Fruit fly (Drosophila melanogaster) whole organism, embryonic: Measurements from ENCODE around the gene wwk.

Source experiments
- Ada2b ChIP-seq: fragments of 200-800 bp; sonication (Bioruptor generic); IDR thresholded peaks from 2 replicates; pipeline ENCODE4 v1.3.6; 2022; ENCODE audit warnings: missing biosample characterization, missing genetic modification characterization
- Atf-2 ChIP-seq: fragments of 200-800 bp; sonication (Bioruptor generic); optimal IDR thresholded peaks from 2 replicates; lab custom pipeline; 2016; ENCODE audit warnings: missing biosample characterization, missing genetic modification characterization
- Atf6 ChIP-seq: fragments of 200-800 bp; sonication (Bioruptor generic); IDR thresholded peaks from 2 replicates; pipeline ENCODE4 v1.3.6; 2022; ENCODE audit warnings: missing biosample characterization, missing genetic modification characterization
- Awh ChIP-seq: fragments of 200-800 bp; sonication (Bioruptor generic); IDR thresholded peaks from 2 replicates; pipeline ENCODE4, ENCODE4 v1.3.6; 2022; ENCODE audit warnings: missing biosample characterization, missing genetic modification characterization
- B-H2 ChIP-seq: fragments of 200-800 bp; sonication (Bioruptor generic); optimal IDR thresholded peaks from 2 replicates; lab custom pipeline; 2018; ENCODE audit warnings: missing biosample characterization, mild to moderate bottlenecking, missing genetic modification characterization
- CG10462 ChIP-seq: fragments of 200-800 bp; sonication (Bioruptor generic); optimal IDR thresholded peaks from 2 replicates; lab custom pipeline; 2016; ENCODE audit warnings: missing biosample characterization, missing genetic modification characterization
- CG10565 ChIP-seq: fragments of 200-800 bp; sonication (Bioruptor generic); optimal IDR thresholded peaks from 3 replicates; lab custom pipeline; 2016; ENCODE audit warnings: missing biosample characterization, mild to moderate bottlenecking, missing genetic modification characterization
- CG11247 ChIP-seq: fragments of 200-800 bp; sonication (Bioruptor generic); IDR thresholded peaks from 2 replicates; pipeline ENCODE4 v1.3.6; 2022; ENCODE audit warnings: missing biosample characterization, missing genetic modification characterization
- CG12391 ChIP-seq: fragments of 200-800 bp; sonication (Bioruptor generic); optimal IDR thresholded peaks from 3 replicates; lab custom pipeline; 2018; ENCODE audit warnings: missing biosample characterization, mild to moderate bottlenecking, missing genetic modification characterization, moderate library complexity
- CG15269 ChIP-seq: fragments of 200-800 bp; sonication (Bioruptor generic); optimal IDR thresholded peaks from 2 replicates; lab custom pipeline; 2018; ENCODE audit warnings: missing biosample characterization, mild to moderate bottlenecking, missing genetic modification characterization, moderate library complexity
- CG16863 ChIP-seq: fragments of 200-800 bp; sonication (Bioruptor generic); optimal IDR thresholded peaks from 3 replicates; lab custom pipeline; 2016; ENCODE audit warnings: missing biosample characterization, missing genetic modification characterization
- CG17361 ChIP-seq: fragments of 200-800 bp; sonication (Bioruptor generic); IDR thresholded peaks from 3 replicates; pipeline ENCODE4 v1.3.6; 2022; ENCODE audit warnings: missing biosample characterization, missing genetic modification characterization
- CG17612 ChIP-seq: fragments of 200-800 bp; sonication (Bioruptor generic); IDR thresholded peaks from 2 replicates; pipeline ENCODE4 v1.3.6; 2022; ENCODE audit warnings: missing biosample characterization, missing genetic modification characterization
- CG17829 ChIP-seq: fragments of 200-800 bp; optimal IDR thresholded peaks from 2 replicates; lab custom pipeline; 2019; ENCODE audit warnings: missing biosample characterization, mild to moderate bottlenecking, missing genetic modification characterization, moderate library complexity
- CG1792 ChIP-seq: fragments of 200-800 bp; sonication (Bioruptor generic); optimal IDR thresholded peaks from 2 replicates; lab custom pipeline; 2016; ENCODE audit warnings: missing biosample characterization, missing genetic modification characterization
- CG30403 ChIP-seq: fragments of 200-800 bp; sonication (Bioruptor generic); optimal IDR thresholded peaks from 3 replicates; lab custom pipeline; 2016; ENCODE audit warnings: missing biosample characterization, missing genetic modification characterization
- CG4328 ChIP-seq: fragments of 200-800 bp; sonication (Bioruptor generic); optimal IDR thresholded peaks from 3 replicates; lab custom pipeline; 2017; ENCODE audit warnings: missing biosample characterization, missing genetic modification reagents, missing genetic modification characterization
- CG4854 ChIP-seq: fragments of 200-800 bp; sonication (Bioruptor generic); optimal IDR thresholded peaks from 2 replicates; lab custom pipeline; 2016; ENCODE audit warnings: missing biosample characterization, missing genetic modification characterization, inconsistent platforms
- CG6689 ChIP-seq: fragments of 200-800 bp; sonication (Bioruptor generic); IDR thresholded peaks from 2 replicates; pipeline ENCODE4 v1.3.6; 2022; ENCODE audit warnings: missing biosample characterization, missing genetic modification characterization
- CG7357 ChIP-seq: fragments of 200-800 bp; sonication (Bioruptor generic); IDR thresholded peaks from 3 replicates; pipeline ENCODE4 v1.3.6; 2022; ENCODE audit warnings: missing biosample characterization, missing genetic modification characterization
- CG8281 ChIP-seq: fragments of 200-800 bp; sonication (Bioruptor generic); optimal IDR thresholded peaks from 2 replicates; lab custom pipeline; 2018; ENCODE audit warnings: missing biosample characterization, mild to moderate bottlenecking, missing genetic modification characterization, moderate library complexity
- CG9437 ChIP-seq: fragments of 200-800 bp; sonication (Bioruptor generic); optimal IDR thresholded peaks from 2 replicates; lab custom pipeline; 2018; ENCODE audit warnings: missing biosample characterization, mild to moderate bottlenecking, missing genetic modification characterization
- Elba2 ChIP-seq: fragments of 200-800 bp; sonication (Bioruptor generic); optimal IDR thresholded peaks from 3 replicates; lab custom pipeline; 2016; ENCODE audit warnings: missing biosample characterization, missing genetic modification characterization
- GATAe ChIP-seq: fragments of 200-800 bp; sonication (Bioruptor generic); conservative IDR thresholded peaks from 2 replicates; pipeline ENCODE4 v1.3.6; 2022; ENCODE audit warnings: missing biosample characterization, missing genetic modification characterization
- HmgD ChIP-seq: fragments of 200-800 bp; sonication (Bioruptor generic); optimal IDR thresholded peaks from 3 replicates; lab custom pipeline; 2016; ENCODE audit warnings: missing biosample characterization, missing genetic modification characterization
- HmgZ ChIP-seq: fragments of 200-800 bp; sonication (Bioruptor generic); optimal IDR thresholded peaks from 2 replicates; lab custom pipeline; 2018; ENCODE audit warnings: missing biosample characterization, mild to moderate bottlenecking, missing genetic modification characterization
- MBD-R2 ChIP-seq: fragments of 200-800 bp; sonication (Bioruptor generic); IDR thresholded peaks from 2 replicates; pipeline ENCODE4 v1.3.6; 2022; ENCODE audit warnings: missing biosample characterization, missing genetic modification characterization
- Mad ChIP-seq: fragments of 200-800 bp; sonication (Bioruptor generic); optimal IDR thresholded peaks from 2 replicates; lab custom pipeline; 2016; ENCODE audit warnings: missing biosample characterization, missing genetic modification characterization
- Sox100B ChIP-seq: fragments of 200-800 bp; sonication (Bioruptor generic); optimal IDR thresholded peaks from 3 replicates; lab custom pipeline; 2018; ENCODE audit warnings: missing biosample characterization, mild to moderate bottlenecking, missing genetic modification characterization
- ara ChIP-seq: fragments of 200-800 bp; sonication (Bioruptor generic); IDR thresholded peaks from 2 replicates; pipeline ENCODE4 v1.3.6; 2022; ENCODE audit warnings: missing biosample characterization, missing genetic modification characterization
- dan ChIP-seq: fragments of 200-800 bp; sonication (Bioruptor generic); IDR thresholded peaks from 2 replicates; pipeline ENCODE4 v1.3.6; 2022; ENCODE audit warnings: missing biosample characterization, missing genetic modification characterization
- dati ChIP-seq: fragments of 200-800 bp; sonication (Bioruptor generic); IDR thresholded peaks from 2 replicates; pipeline ENCODE4 v1.3.6; 2022; ENCODE audit warnings: missing biosample characterization, missing genetic modification characterization
- dmrt11E ChIP-seq: fragments of 200-800 bp; sonication (Bioruptor generic); optimal IDR thresholded peaks from 3 replicates; lab custom pipeline; 2018; ENCODE audit warnings: missing biosample characterization, mild to moderate bottlenecking, missing genetic modification characterization, moderate library complexity
- emc ChIP-seq: fragments of 200-800 bp; sonication (Bioruptor generic); optimal IDR thresholded peaks from 2 replicates; lab custom pipeline; 2016; ENCODE audit warnings: missing biosample characterization, missing genetic modification characterization
- grn ChIP-seq: fragments of 200-800 bp; sonication (Bioruptor generic); optimal IDR thresholded peaks from 3 replicates; lab custom pipeline; 2017; ENCODE audit warnings: missing biosample characterization, missing genetic modification characterization
- insv ChIP-seq, 2 experiments: fragments of 200-800 bp; sonication (Bioruptor generic); optimal IDR thresholded peaks; 3 replicates each; lab custom pipeline; 2016 to 2018; ENCODE audit warnings: missing biosample characterization in 2 of 2, missing genetic modification characterization in 2 of 2
- nom ChIP-seq: fragments of 200-800 bp; sonication (Bioruptor generic); optimal IDR thresholded peaks from 2 replicates; lab custom pipeline; 2017; ENCODE audit warnings: missing biosample characterization, missing genetic modification characterization, mild to moderate bottlenecking, moderate library complexity, missing genetic modification reagents
- p53 ChIP-seq: fragments of 200-800 bp; sonication (Bioruptor generic); optimal IDR thresholded peaks from 2 replicates; lab custom pipeline; 2016; ENCODE audit warnings: missing biosample characterization, missing genetic modification characterization
- prd ChIP-seq, 3 experiments: fragments of >200 bp in 2 of 3; fragments of 200-800 bp in 1 of 3; sonication (Bioruptor generic) in 1 of 3; optimal IDR thresholded peaks in 2 of 3; IDR thresholded peaks in 1 of 3; 2 replicates in 2 of 3; 3 replicates in 1 of 3; pipeline versions ENCODE4 v1.3.6 to Lab custom; 2017 to 2022; ENCODE audit warnings: missing biosample characterization in 1 of 3, missing genetic modification characterization in 1 of 3
- pros ChIP-seq: fragments of 200-800 bp; sonication (Bioruptor generic); optimal IDR thresholded peaks from 3 replicates; lab custom pipeline; 2019; ENCODE audit warnings: missing biosample characterization, mild to moderate bottlenecking, missing genetic modification characterization, moderate library complexity
- row ChIP-seq: fragments of 200-800 bp; sonication (Bioruptor generic); IDR thresholded peaks from 3 replicates; pipeline ENCODE4 v1.3.6; 2022; ENCODE audit warnings: missing biosample characterization, missing genetic modification characterization
- salm ChIP-seq: fragments of 200-800 bp; sonication (Bioruptor generic); optimal IDR thresholded peaks from 2 replicates; lab custom pipeline; 2018; ENCODE audit warnings: missing biosample characterization, mild to moderate bottlenecking, missing genetic modification characterization
- sens ChIP-seq: fragments of 200-800 bp; sonication (Bioruptor generic); peaks from one replicate; lab custom pipeline; 2016; ENCODE audit warnings: missing biosample characterization, missing genetic modification characterization
- sim ChIP-seq: fragments of 200-800 bp; sonication (Bioruptor generic); IDR thresholded peaks from 2 replicates; pipeline ENCODE4 v1.3.6; 2022; ENCODE audit warnings: missing biosample characterization, missing genetic modification characterization
- sima ChIP-seq: fragments of 200-800 bp; sonication (Bioruptor generic); optimal IDR thresholded peaks from 2 replicates; lab custom pipeline; 2016; ENCODE audit warnings: missing biosample characterization, missing genetic modification characterization
- tll ChIP-seq, 2 experiments: fragments of 200-800 bp in 1 of 2; fragments of >200 bp in 1 of 2; sonication (Bioruptor generic) in 1 of 2; optimal IDR thresholded peaks; 2 replicates each; lab custom pipeline; 2017 to 2019; ENCODE audit warnings: missing biosample characterization in 2 of 2, missing genetic modification characterization in 2 of 2, mild to moderate bottlenecking in 1 of 2, moderate library complexity in 1 of 2
- trem ChIP-seq: fragments of 200-800 bp; optimal IDR thresholded peaks from 3 replicates; lab custom pipeline; 2019; ENCODE audit warnings: missing biosample characterization, mild to moderate bottlenecking, missing genetic modification characterization, moderate library complexity
- tx ChIP-seq: fragments of 200-800 bp; sonication (Bioruptor generic); optimal IDR thresholded peaks from 2 replicates; lab custom pipeline; 2016; ENCODE audit warnings: missing biosample characterization, missing genetic modification characterization
- wdn ChIP-seq: fragments of 200-800 bp; sonication (Bioruptor generic); IDR thresholded peaks from 2 replicates; pipeline ENCODE4 v1.3.6; 2022; ENCODE audit warnings: missing biosample characterization, missing genetic modification characterization

The wwk gene

dm6 chr2L:15039309-15039772 is 35.2 kb upstream of the wwk start (continued):
- TF ChIP-seq HmgZ (tag; lab: Kevin White, UChicago) = peak; percentile 65
- peak; percentile 79 for TF ChIP-seq B-H2
- TF ChIP-seq CG9437 (GFP tag; lab: Kevin White, UChicago) = peak; percentile 21
- no peak for TF ChIP-seq sim (GFP tag; lab: Robert Waterston, UW)
- no peak; the same call in 2 of the 3 replicates for TF ChIP-seq CG17361 (GFP tag; lab: Robert Waterston, UW)
- no peak for TF ChIP-seq p53
- no peak for TF ChIP-seq CG10462 (GFP tag; lab: Kevin White, UChicago)
- no peak for TF ChIP-seq Awh (GFP tag; lab: Robert Waterston, UW)
- TF ChIP-seq CG15269 (tag; lab: Kevin White, UChicago) = no peak
- TF ChIP-seq nom (GFP tag; lab: Kevin White, UChicago) = no peak
- TF ChIP-seq CG17829 = no peak
- no peak for TF ChIP-seq Ada2b (GFP tag; lab: Robert Waterston, UW)
- no peak for TF ChIP-seq CG4328
- no peak for TF ChIP-seq Atf-2 (GFP tag; lab: Kevin White, UChicago)

- TF ChIP-seq CG11247 (GFP tag; lab: Robert Waterston, UW) (peak; percentile 49; the same call in 1 of the 2 replicates), insv (GFP tag; optimal IDR thresholded peaks at IDR 0.05; lab: Kevin White, UChicago) (peak in 1 of 2 experiments; percentile 89), row (no peak), sens (GFP tag; lab: Kevin White, UChicago) (peak; percentile 39), pros (GFP tag; lab: Kevin White, UChicago) (peak; percentile 82), CG10565 (GFP tag; lab: Kevin White, UChicago) (no peak), Elba2 (peak; percentile 99)
- TF ChIP-seq, all 482 proteins: peak for 5
Observed at dm6 chr2L:15043718-15044117, 30.9 kb upstream of the wwk start.

dm6 chr2L:15052805-15053388 is 21.7 kb upstream of the wwk start:
- TF ChIP-seq CG1792 (GFP tag; lab: Kevin White, UChicago) = no peak
- no peak for TF ChIP-seq Atf6 (GFP tag; lab: Robert Waterston, UW)
- TF ChIP-seq prd (optimal IDR thresholded peaks at IDR 0.05; lab: Kevin White, UChicago) = no peak
- TF ChIP-seq prd (GFP tag; IDR thresholded peaks at IDR 0.05; lab: Robert Waterston, UW) = 0 out of 3 replicates have a peak, but pooled peaks have one; percentile 18
- no peak for TF ChIP-seq tll (GFP tag; optimal IDR thresholded peaks at IDR 0.05; lab: Kevin White, UChicago)
- no peak for TF ChIP-seq CG4854 (GFP tag; lab: Kevin White, UChicago)
- peak; percentile 8 for TF ChIP-seq CG30403 (GFP tag; lab: Kevin White, UChicago)
- no peak for TF ChIP-seq tx
- TF ChIP-seq MBD-R2 (GFP tag; lab: Robert Waterston, UW) = no peak
- TF ChIP-seq dmrt11E (tag; lab: Kevin White, UChicago) = no peak
- peak; percentile 32 for TF ChIP-seq Sox100B
- no peak for TF ChIP-seq dati (GFP tag; lab: Robert Waterston, UW)
- peak; percentile 76 for TF ChIP-seq sens (GFP tag; lab: Kevin White, UChicago)
- no peak for TF ChIP-seq emc (GFP tag; lab: Kevin White, UChicago)
- no peak for TF ChIP-seq trem (tag; lab: Kevin White, UChicago)
- no peak for TF ChIP-seq CG17612 (GFP tag; lab: Robert Waterston, UW)
- TF ChIP-seq CG6689 (GFP tag; lab: Robert Waterston, UW) = peak; percentile 36; the same call in 1 of the 2 replicates
- TF ChIP-seq CG8281 = no peak
- TF ChIP-seq CG7357 (GFP tag; lab: Robert Waterston, UW) = no peak
- TF ChIP-seq CG12391 (tag; lab: Kevin White, UChicago) = no peak
- no peak for TF ChIP-seq GATAe (GFP tag; lab: Robert Waterston, UW)
- TF ChIP-seq CG16863 = no peak
- no peak for TF ChIP-seq salm (tag; lab: Kevin White, UChicago)
- TF ChIP-seq dan (GFP tag; lab: Robert Waterston, UW) = no peak
- peak; percentile 24 for TF ChIP-seq grn
- TF ChIP-seq HmgD = no peak
- TF ChIP-seq sima (GFP tag; lab: Kevin White, UChicago) = no peak
- no peak for TF ChIP-seq wdn (GFP tag; lab: Robert Waterston, UW)
- no peak for TF ChIP-seq ara (GFP tag; lab: Robert Waterston, UW)
- TF ChIP-seq Mad = no peak
